Fruit fly (Drosophila melanogaster) whole organism: ENCODE measurements around the gene CG33272.
A peak's percentile ranks its signal among the peaks of the same experiment; 100 is the strongest.

Experiments
- CG8478 ChIP-seq: fragments of >200 bp; optimal IDR thresholded peaks from 2 replicates; lab custom pipeline; 2018; ENCODE audit warnings: inconsistent platforms
- Dll ChIP-seq: fragments of >200 bp; optimal IDR thresholded peaks from 2 replicates; lab custom pipeline; 2017
- EcR ChIP-seq, 2 experiments: fragments of >200 bp; optimal IDR thresholded peaks; 2 replicates each; lab custom pipeline; 2017; ENCODE audit warnings: missing biosample characterization in 2 of 2, missing genetic modification characterization in 2 of 2, missing genetic modification reagents in 2 of 2
- pan ChIP-seq: fragments of >200 bp; optimal IDR thresholded peaks from 2 replicates; lab custom pipeline; 2017
- psq ChIP-seq: fragments of >200 bp; optimal IDR thresholded peaks from 2 replicates; lab custom pipeline; 2017
- usp ChIP-seq: fragments of >200 bp; optimal IDR thresholded peaks from 2 replicates; lab custom pipeline; 2017; ENCODE audit warnings: missing biosample characterization, missing genetic modification characterization, mixed read lengths

Gene CG33272

dm6 chr3L:11488264-11488663, 22.1 kb downstream of the CG33272 start:
- no peak for TF ChIP-seq EcR (GFP tag; optimal IDR thresholded peaks at IDR 0.05; lab: Kevin White, UChicago)
- TF ChIP-seq Dll (lab: Kevin White, UChicago) = no peak
- no peak for TF ChIP-seq usp (GFP tag; lab: Kevin White, UChicago)
- no peak for TF ChIP-seq pan (lab: Kevin White, UChicago)
- no peak for TF ChIP-seq CG8478 (lab: Kevin White, UChicago)
- TF ChIP-seq psq (lab: Kevin White, UChicago) = no peak

- no peak for TF ChIP-seq psq (lab: Kevin White, UChicago)
- peak; percentile 82 for TF ChIP-seq Dll (lab: Kevin White, UChicago)
- TF ChIP-seq pan (lab: Kevin White, UChicago) = no peak
Measured at dm6 chr3L:11487327-11487973, 22.9 kb downstream of the CG33272 start, which contains the start of gene chrb. chrb (plus strand) TSS chr3L:11487550.

DNA sequence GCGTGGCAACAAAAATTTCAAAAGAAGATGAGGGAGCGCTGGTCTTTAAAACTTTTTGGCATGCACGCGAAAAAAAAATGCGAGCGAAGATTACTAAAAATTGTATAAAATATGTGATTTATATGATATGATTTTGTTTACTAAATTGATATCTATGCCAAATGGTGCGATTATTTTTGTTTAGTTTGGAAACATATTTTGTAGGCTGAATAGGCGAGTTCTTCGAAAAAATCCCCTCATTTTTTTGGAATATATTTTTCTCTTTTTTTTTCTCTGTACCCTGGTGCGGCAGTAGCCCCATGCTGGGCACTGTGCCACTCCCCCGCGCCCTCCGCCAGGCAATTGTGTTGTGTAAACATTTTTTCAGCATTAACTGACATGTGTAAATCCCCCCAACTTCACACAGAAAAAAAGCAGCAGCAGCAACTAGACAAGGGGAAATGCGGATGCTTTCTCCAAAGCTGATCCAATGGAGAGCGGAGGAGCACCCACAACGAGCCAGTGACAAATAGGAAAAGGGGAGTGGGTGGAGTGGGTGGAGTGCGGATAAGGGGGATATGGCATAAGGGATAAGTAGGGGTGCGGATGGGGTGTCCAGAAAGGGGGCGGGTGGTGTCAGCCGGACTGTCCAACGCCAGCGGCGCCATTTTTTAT, 24.3 kb downstream of the CG33272 start:
- no peak for TF ChIP-seq CG8478 (lab: Kevin White, UChicago)
- no peak for TF ChIP-seq EcR (GFP tag; optimal IDR thresholded peaks at IDR 0.05; lab: Kevin White, UChicago)
- TF ChIP-seq Dll (lab: Kevin White, UChicago) = no peak
- TF ChIP-seq usp (GFP tag; lab: Kevin White, UChicago) = no peak
- no peak for TF ChIP-seq psq (lab: Kevin White, UChicago)
- no peak for TF ChIP-seq pan (lab: Kevin White, UChicago)

dm6 chr3L:11484483-11484882, 25.9 kb downstream of the CG33272 start:
- TF ChIP-seq CG8478 (lab: Kevin White, UChicago) (no peak), psq (lab: Kevin White, UChicago) (no peak), pan (lab: Kevin White, UChicago) (no peak), Dll (lab: Kevin White, UChicago) (no peak), usp (GFP tag; lab: Kevin White, UChicago) (no peak), EcR (GFP tag; optimal IDR thresholded peaks at IDR 0.05; lab: Kevin White, UChicago) (no peak)

- TF ChIP-seq usp (GFP tag; lab: Kevin White, UChicago) (no peak), CG8478 (lab: Kevin White, UChicago) (no peak), Dll (lab: Kevin White, UChicago) (no peak), EcR (GFP tag; optimal IDR thresholded peaks at IDR 0.05; lab: Kevin White, UChicago) (no peak), psq (lab: Kevin White, UChicago) (no peak), pan (lab: Kevin White, UChicago) (no peak)
Measured at dm6 chr3L:11483135-11483534, 27.3 kb downstream of the CG33272 start.

DNA sequence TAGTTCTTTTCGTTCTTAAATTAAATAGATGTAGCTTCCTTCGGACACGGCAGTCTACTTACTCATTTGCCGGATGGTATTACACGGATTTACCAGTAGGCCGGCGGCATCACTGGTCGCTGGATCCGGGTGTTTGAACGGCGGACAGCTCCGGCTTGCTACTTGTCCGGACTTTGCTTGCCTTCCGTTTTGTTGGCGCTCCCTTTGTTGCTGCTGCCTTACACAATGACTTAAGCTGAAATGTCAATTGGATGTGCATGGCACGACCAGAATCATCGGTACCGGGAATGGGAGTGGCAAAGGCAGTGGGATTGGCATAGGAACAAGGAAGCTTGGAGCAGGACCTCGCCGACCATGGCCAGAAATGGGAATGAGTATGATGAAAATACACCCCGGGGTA, 30.1 kb downstream of the CG33272 start:
- TF ChIP-seq pan (lab: Kevin White, UChicago) = no peak
- no peak for TF ChIP-seq Dll (lab: Kevin White, UChicago)
- TF ChIP-seq usp (GFP tag; lab: Kevin White, UChicago) = no peak
- no peak for TF ChIP-seq EcR (GFP tag; optimal IDR thresholded peaks at IDR 0.05; lab: Kevin White, UChicago)

DNA sequence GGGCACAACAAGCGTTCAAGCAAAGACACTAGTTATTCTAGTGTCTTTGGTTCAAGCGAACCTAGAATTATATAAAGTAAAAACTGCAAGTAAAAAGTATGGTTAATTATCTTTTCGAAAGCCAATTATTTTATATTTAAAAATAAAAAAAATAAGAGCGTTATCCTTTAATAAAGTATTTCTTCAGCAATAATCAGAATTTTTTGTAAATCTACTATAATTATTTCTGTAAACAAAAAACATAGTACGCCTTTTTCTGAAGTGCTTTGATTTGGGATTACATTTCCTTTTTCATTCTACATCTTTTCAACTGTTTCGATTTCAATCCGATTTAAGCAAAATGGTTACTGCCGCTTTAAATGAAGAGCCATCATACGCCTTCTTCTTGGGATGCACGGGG, 35.7 kb downstream of the CG33272 start, which contains the start of gene Vha16-2:
Gene Vha16-2, plus strand, starts transcription at position 301 of the 400 bp plus-strand sequence.
- no peak for TF ChIP-seq usp (GFP tag; lab: Kevin White, UChicago)
- TF ChIP-seq psq (lab: Kevin White, UChicago) = no peak
- TF ChIP-seq CG8478 (lab: Kevin White, UChicago) = no peak
- no peak for TF ChIP-seq pan (lab: Kevin White, UChicago)
- TF ChIP-seq Dll (lab: Kevin White, UChicago) = no peak
- TF ChIP-seq EcR (GFP tag; optimal IDR thresholded peaks at IDR 0.05; lab: Kevin White, UChicago) = no peak

DNA sequence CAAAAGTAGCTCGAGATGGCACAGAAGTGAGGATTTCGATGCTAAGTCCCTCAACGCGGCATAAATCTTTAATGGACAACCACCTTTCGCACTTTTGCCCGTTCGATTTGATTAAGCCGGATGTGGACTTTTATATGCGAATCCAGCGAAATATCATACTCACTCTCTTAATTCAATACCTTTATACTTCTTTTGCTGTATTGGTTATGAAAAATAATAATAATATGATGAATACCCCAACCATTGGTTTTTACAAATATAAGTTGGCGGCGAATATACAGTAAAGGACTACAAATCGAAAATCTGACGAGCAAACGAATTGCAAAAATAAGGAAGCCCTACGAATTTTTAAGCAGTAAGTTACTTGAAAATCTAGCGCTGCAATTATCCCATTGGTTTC, 37.4 kb downstream of the CG33272 start, which contains the start of gene Vha16-3:
Gene Vha16-3, plus strand, starts transcription at position 301 of the 400 bp plus-strand sequence.
- TF ChIP-seq EcR (GFP tag; optimal IDR thresholded peaks at IDR 0.05; lab: Kevin White, UChicago) (no peak), pan (lab: Kevin White, UChicago) (no peak), psq (lab: Kevin White, UChicago) (no peak), Dll (lab: Kevin White, UChicago) (no peak), CG8478 (lab: Kevin White, UChicago) (no peak), usp (GFP tag; lab: Kevin White, UChicago) (no peak)

DNA sequence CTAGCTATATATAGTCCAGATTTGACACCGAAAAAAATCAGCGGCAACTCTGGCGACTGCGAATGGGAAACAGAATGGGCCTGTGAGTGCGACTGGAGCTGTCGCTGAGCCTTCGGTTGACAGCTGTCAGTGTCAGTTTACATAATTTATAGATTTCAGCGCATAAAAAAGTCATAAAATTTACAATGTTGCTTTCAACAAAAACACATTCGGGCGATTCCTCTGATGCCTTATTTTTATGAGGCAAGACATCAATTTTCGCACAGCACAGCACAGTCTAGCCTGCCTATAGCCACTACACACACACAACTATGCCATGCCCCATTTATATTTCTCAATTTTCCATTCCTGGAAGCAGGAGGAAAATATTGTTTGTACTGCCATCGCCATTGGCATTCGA, 38.0 kb downstream of the CG33272 start:
- no peak for TF ChIP-seq EcR (GFP tag; optimal IDR thresholded peaks at IDR 0.05; lab: Kevin White, UChicago)
- no peak for TF ChIP-seq Dll (lab: Kevin White, UChicago)
- TF ChIP-seq usp (GFP tag; lab: Kevin White, UChicago) = no peak
- TF ChIP-seq CG8478 (lab: Kevin White, UChicago) = no peak
- TF ChIP-seq pan (lab: Kevin White, UChicago) = no peak
- TF ChIP-seq psq (lab: Kevin White, UChicago) = no peak

DNA sequence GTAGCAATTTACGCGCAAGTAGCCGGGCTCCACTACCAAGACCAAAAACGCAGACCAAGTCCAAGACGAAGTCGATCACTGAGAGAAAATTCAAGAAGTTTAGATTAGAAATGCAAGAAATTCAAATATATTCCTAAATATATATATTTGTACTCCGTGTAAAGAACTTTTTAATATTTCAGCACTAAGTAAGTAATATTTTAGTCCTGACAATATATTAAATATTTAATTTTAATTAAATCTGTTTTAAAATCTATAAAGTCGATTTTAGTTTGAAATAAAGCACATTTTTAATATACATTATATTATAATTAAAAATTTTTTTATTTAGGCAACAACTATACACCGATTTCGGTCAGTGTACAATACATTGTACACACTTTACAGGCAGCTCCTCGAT, 43.4 kb downstream of the CG33272 start:
- no peak for TF ChIP-seq psq (lab: Kevin White, UChicago)
- no peak for TF ChIP-seq pan (lab: Kevin White, UChicago)
- no peak for TF ChIP-seq usp (GFP tag; lab: Kevin White, UChicago)
- no peak for TF ChIP-seq CG8478 (lab: Kevin White, UChicago)
- no peak for TF ChIP-seq EcR (GFP tag; optimal IDR thresholded peaks at IDR 0.05; lab: Kevin White, UChicago)
- no peak for TF ChIP-seq Dll (lab: Kevin White, UChicago)

dm6 chr3L:11465371-11465914, 44.9 kb downstream of the CG33272 start, which contains the start of gene Fum3:
Fum3 (minus strand) TSS chr3L:11465864.
- no peak for TF ChIP-seq CG8478 (lab: Kevin White, UChicago)
- TF ChIP-seq usp (GFP tag; lab: Kevin White, UChicago) = no peak
- no peak for TF ChIP-seq psq (lab: Kevin White, UChicago)
- TF ChIP-seq EcR (GFP tag; optimal IDR thresholded peaks at IDR 0.05; lab: Kevin White, UChicago) = no peak
- no peak for TF ChIP-seq pan (lab: Kevin White, UChicago)
